Worm (Caenorhabditis elegans) whole organism, young adult: ENCODE results near the gene Y47D7A.15.

ENCODE experiments used
- C06A6.2 ChIP-seq: fragments of 200-800 bp; sonication (Bioruptor generic); conservative IDR thresholded peaks from 2 replicates; pipeline ENCODE4 v1.3.6; 2022; ENCODE audit warnings: missing genetic modification characterization, missing compliant biosample characterization
- F49E8.2 ChIP-seq: sonication (generic microtip); optimal IDR thresholded peaks from 3 replicates; lab custom pipeline; 2017; ENCODE audit warnings: missing genetic modification characterization, mild to moderate bottlenecking, missing compliant biosample characterization, antibody characterized with exemption, moderate library complexity; ENCODE audit not compliant: insufficient read depth
- ama-1 ChIP-seq, 3 experiments: fragments of 150-350 bp in 1 of 3; sonication (generic microtip) in 2 of 3; optimal IDR thresholded peaks; 2 replicates each; lab custom pipeline; 2014 to 2018; ENCODE audit warnings: missing biosample characterization in 2 of 3, missing genetic modification characterization in 2 of 3, missing genetic modification reagents in 2 of 3
- bed-2 ChIP-seq: fragments of 200-800 bp; sonication (Bioruptor generic); IDR thresholded peaks from 2 replicates; pipeline ENCODE4 v1.3.6; 2022; ENCODE audit warnings: missing genetic modification reagents, missing genetic modification characterization, missing compliant biosample characterization
- madf-10 ChIP-seq: sonication (generic microtip); optimal IDR thresholded peaks from 2 replicates; lab custom pipeline; 2016; ENCODE audit warnings: mild to moderate bottlenecking, missing genetic modification characterization, missing compliant biosample characterization
- pbrm-1 ChIP-seq: fragments of 200-800 bp; sonication (Bioruptor generic); IDR thresholded peaks from 2 replicates; pipeline ENCODE4 v1.3.6; 2022; ENCODE audit warnings: missing genetic modification reagents, missing genetic modification characterization, missing compliant biosample characterization
- repo-1 ChIP-seq: sonication (generic microtip); optimal IDR thresholded peaks from 2 replicates; lab custom pipeline; 2017; ENCODE audit warnings: mild to moderate bottlenecking, missing genetic modification characterization, missing compliant biosample characterization
- ztf-18 ChIP-seq: sonication (generic microtip); optimal IDR thresholded peaks from 2 replicates; lab custom pipeline; 2016; ENCODE audit warnings: missing genotype, mild to moderate bottlenecking, missing genetic modification characterization, missing compliant biosample characterization
- ztf-28 ChIP-seq: fragments of 200-800 bp; sonication (Bioruptor generic); IDR thresholded peaks from 2 replicates; pipeline ENCODE4 v1.3.6; 2022; ENCODE audit warnings: missing genetic modification reagents, missing genetic modification characterization, missing compliant biosample characterization

DNA sequence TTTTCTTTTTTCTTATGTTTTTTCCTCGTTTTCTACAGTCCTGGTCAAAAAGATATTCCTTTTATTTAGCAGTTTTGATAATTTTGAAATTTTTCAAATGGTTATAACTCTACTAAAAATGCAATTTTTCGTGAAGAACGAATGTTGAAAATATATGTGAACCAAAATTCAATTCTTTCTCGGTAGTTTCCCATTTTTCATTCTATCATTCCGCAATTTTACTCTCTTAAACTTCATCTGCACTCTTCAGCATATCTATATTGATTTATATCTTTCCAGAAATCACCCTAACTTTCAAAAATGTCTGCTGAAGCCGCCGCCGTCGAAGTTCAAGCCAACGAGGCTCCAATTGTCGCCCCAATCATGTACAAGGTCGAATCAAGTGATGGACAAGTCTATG lies 10.9 kb downstream of the Y47D7A.15 start, which contains the start of gene skr-7:
- TF ChIP-seq F49E8.2 (tag; lab: Kevin White, UChicago) (no peak), repo-1 (tag; lab: Kevin White, UChicago) (no peak), pbrm-1 (GFP tag; lab: Robert Waterston, UW) (no peak), ztf-28 (GFP tag; lab: Robert Waterston, UW) (no peak), C06A6.2 (GFP tag; lab: Robert Waterston, UW) (no peak), ama-1 (optimal IDR thresholded peaks at IDR 0.05; lab: Kevin White, UChicago) (no peak), ama-1 (GFP tag; optimal IDR thresholded peaks at IDR 0.05; lab: Kevin White, UChicago) (no peak), bed-2 (GFP tag; lab: Robert Waterston, UW) (no peak), madf-10 (tag; lab: Kevin White, UChicago) (no peak), ztf-18 (tag; lab: Kevin White, UChicago) (no peak)
